Worm (Caenorhabditis elegans): ENCODE data around the gene Y48E1C.1.

Gene Y48E1C.1

ce11 chrII:13467838-13468389, 53.1 kb downstream of the Y48E1C.1 start (continued):
- TF ChIP-seq ets-5 (GFP tag; IDR thresholded peaks at IDR 0.05) (no peak), grh-1 (GFP tag; IDR thresholded peaks at IDR 0.05) (no peak), elt-2 (tag; optimal IDR thresholded peaks at IDR 0.05) (peak; percentile 97), ceh-82 (tag; optimal IDR thresholded peaks at IDR 0.05) (no peak), rnt-1 (tag; optimal IDR thresholded peaks at IDR 0.05) (no peak), egl-27 (tag; optimal IDR thresholded peaks at IDR 0.05) (no peak), lin-14 (GFP tag; optimal IDR thresholded peaks at IDR 0.05) (peak; percentile 26), lir-3 (tag; optimal IDR thresholded peaks at IDR 0.05; ENCODE audit: poor library complexity) (no peak), nhr-20 (tag; optimal IDR thresholded peaks at IDR 0.05) (peak; percentile 42), fos-1 (tag; optimal IDR thresholded peaks at IDR 0.05) (no peak), aly-2 (tag; optimal IDR thresholded peaks at IDR 0.05) (no peak), lin-13 (GFP tag; optimal IDR thresholded peaks at IDR 0.05) (no peak), pqm-1 (tag; optimal IDR thresholded peaks at IDR 0.05) (peak; percentile 97), lsy-2 (tag; optimal IDR thresholded peaks at IDR 0.05) (no peak), sptf-1 (tag; optimal IDR thresholded peaks at IDR 0.05) (no peak), pax-3 (tag; optimal IDR thresholded peaks at IDR 0.05) (no peak), ces-1 (GFP tag; optimal IDR thresholded peaks at IDR 0.05) (no peak), xbp-1 (tag; optimal IDR thresholded peaks at IDR 0.05) (no peak), ceh-8 (GFP tag; optimal IDR thresholded peaks at IDR 0.05) (no peak), unc-62 (GFP tag; optimal IDR thresholded peaks at IDR 0.05) (no peak), unc-86 (tag; optimal IDR thresholded peaks at IDR 0.05) (no peak)

- TF ChIP-seq C16A3.4 (tag; optimal IDR thresholded peaks at IDR 0.05) (peak; percentile 45), tlp-1 (tag; optimal IDR thresholded peaks at IDR 0.05) (no peak), hpl-2 (GFP tag; optimal IDR thresholded peaks at IDR 0.05) (no peak), zag-1 (tag; optimal IDR thresholded peaks at IDR 0.05) (no peak), lin-35 (GFP tag; optimal IDR thresholded peaks at IDR 0.05) (peak in 1 of 2 experiments; percentile 74), unc-98 (GFP tag; IDR thresholded peaks at IDR 0.05) (0 out of 2 replicates have a peak, but pooled peaks have one; percentile 25), dsc-1 (tag; optimal IDR thresholded peaks at IDR 0.05) (no peak), fkh-10 (GFP tag; optimal IDR thresholded peaks at IDR 0.05) (no peak), fkh-4 (tag; optimal IDR thresholded peaks at IDR 0.05; ENCODE audit: borderline replicate concordance) (no peak), nhr-71 (tag; optimal IDR thresholded peaks at IDR 0.05) (peak; percentile 91), sup-37 (GFP tag; optimal IDR thresholded peaks at IDR 0.05) (no peak), nhr-20 (tag; optimal IDR thresholded peaks at IDR 0.05) (peak; percentile 94), nhr-76 (tag; optimal IDR thresholded peaks at IDR 0.05) (no peak), egl-27 (tag; optimal IDR thresholded peaks at IDR 0.05) (peak in 1 of 2 experiments; percentile 16), F16B12.6 (tag; optimal IDR thresholded peaks at IDR 0.05) (no peak), tbx-2 (tag; optimal IDR thresholded peaks at IDR 0.05) (peak; percentile 71), ztf-11 (tag; optimal IDR thresholded peaks at IDR 0.05) (no peak), ama-1 (optimal IDR thresholded peaks at IDR 0.05) (no peak), jun-1 (tag; optimal IDR thresholded peaks at IDR 0.05) (peak; percentile 82), ceh-88 (GFP tag; IDR thresholded peaks at IDR 0.05) (no peak), ces-1 (GFP tag; optimal IDR thresholded peaks at IDR 0.05) (no peak), irx-1 (tag; optimal IDR thresholded peaks at IDR 0.05) (no peak), mab-9 (GFP tag; IDR thresholded peaks at IDR 0.05) (no peak), ceh-90 (tag; optimal IDR thresholded peaks at IDR 0.05) (no peak), nhr-84 (tag; optimal IDR thresholded peaks at IDR 0.05) (no peak), blmp-1 (tag; optimal IDR thresholded peaks at IDR 0.05) (peak; percentile 69), unc-30 (tag; optimal IDR thresholded peaks at IDR 0.05) (no peak), rnt-1 (tag; optimal IDR thresholded peaks at IDR 0.05) (peak; percentile 73), lin-39 (tag; optimal IDR thresholded peaks at IDR 0.05) (peak; percentile 1), unc-130 (tag; optimal IDR thresholded peaks at IDR 0.05) (peak; percentile 96), nhr-85 (tag) (peak; percentile 86), pqm-1 (tag; optimal IDR thresholded peaks at IDR 0.05) (no peak), vab-15 (tag; optimal IDR thresholded peaks at IDR 0.05) (no peak), grh-1 (GFP tag; IDR thresholded peaks at IDR 0.05) (no peak), nhr-47 (tag; optimal IDR thresholded peaks at IDR 0.05) (peak; percentile 52), lin-14 (GFP tag; optimal IDR thresholded peaks at IDR 0.05) (peak; percentile 91), ceh-82 (tag; optimal IDR thresholded peaks at IDR 0.05) (no peak), nhr-28 (tag; optimal IDR thresholded peaks at IDR 0.05) (no peak)
These were observed 54.3 kb downstream of the Y48E1C.1 start, which contains the start of gene E01G4.3 for ce11 chrII:13469043-13469652. Gene E01G4.3 (minus strand): TSS chrII:13469602.

Data from whole organism, L1 larva.